Fruit fly (Drosophila melanogaster) whole organism, embryonic: Measurements from ENCODE around the gene CG42749.

Experiments used
- Abd-B ChIP-seq: fragments of 200-800 bp; sonication (Bioruptor generic); optimal IDR thresholded peaks from 2 replicates; lab custom pipeline; 2018; ENCODE audit warnings: missing biosample characterization, mild to moderate bottlenecking, missing genetic modification characterization, moderate library complexity
- Aef1 ChIP-seq: fragments of 200-800 bp; sonication (Bioruptor generic); IDR thresholded peaks from 3 replicates; pipeline ENCODE4 v1.3.6; 2022; ENCODE audit warnings: missing biosample characterization, missing genetic modification characterization
- C15 ChIP-seq: fragments of 200-800 bp; sonication (Bioruptor generic); IDR thresholded peaks from 3 replicates; pipeline ENCODE4 v1.3.6; 2022; ENCODE audit warnings: missing biosample characterization, missing genetic modification characterization
- CG10274 ChIP-seq: fragments of 200-800 bp; sonication (Bioruptor generic); optimal IDR thresholded peaks from 3 replicates; lab custom pipeline; 2017; ENCODE audit warnings: missing biosample characterization, mild to moderate bottlenecking, missing genetic modification characterization
- CG10431 ChIP-seq: fragments of 200-800 bp; sonication (Bioruptor generic); optimal IDR thresholded peaks from 3 replicates; lab custom pipeline; 2018; ENCODE audit warnings: missing biosample characterization, mild to moderate bottlenecking, missing genetic modification characterization
- CG12071 ChIP-seq: fragments of 200-800 bp; sonication (Bioruptor generic); optimal IDR thresholded peaks from 3 replicates; lab custom pipeline; 2018; ENCODE audit warnings: missing biosample characterization, mild to moderate bottlenecking, missing genetic modification characterization
- CG13287 ChIP-seq: fragments of 200-800 bp; sonication (Bioruptor generic); IDR thresholded peaks from 2 replicates; pipeline ENCODE4 v1.3.6; 2022; ENCODE audit warnings: missing biosample characterization, missing genetic modification characterization; ENCODE audit not compliant: partially characterized antibody
- CG13296 ChIP-seq: fragments of 200-800 bp; sonication (Bioruptor generic); optimal IDR thresholded peaks from 3 replicates; lab custom pipeline; 2018; ENCODE audit warnings: missing biosample characterization, mild to moderate bottlenecking, missing genetic modification characterization
- CG17612 ChIP-seq: fragments of 200-800 bp; sonication (Bioruptor generic); IDR thresholded peaks from 2 replicates; pipeline ENCODE4 v1.3.6; 2022; ENCODE audit warnings: missing biosample characterization, missing genetic modification characterization
- CG18764 ChIP-seq: fragments of 200-800 bp; sonication (Bioruptor generic); optimal IDR thresholded peaks from 3 replicates; lab custom pipeline; 2016; ENCODE audit warnings: missing biosample characterization, missing genetic modification characterization
- CG31388 ChIP-seq: fragments of 200-800 bp; sonication (Bioruptor generic); optimal IDR thresholded peaks from 2 replicates; lab custom pipeline; 2016; ENCODE audit warnings: missing biosample characterization, missing genetic modification characterization
- CG34376 ChIP-seq: fragments of 200-800 bp; sonication (Bioruptor generic); optimal IDR thresholded peaks from 2 replicates; lab custom pipeline; 2018; ENCODE audit warnings: missing biosample characterization, mild to moderate bottlenecking, missing genetic modification characterization
- CG4328 ChIP-seq: fragments of 200-800 bp; sonication (Bioruptor generic); optimal IDR thresholded peaks from 3 replicates; lab custom pipeline; 2017; ENCODE audit warnings: missing biosample characterization, missing genetic modification reagents, missing genetic modification characterization
- CG6689 ChIP-seq: fragments of 200-800 bp; sonication (Bioruptor generic); IDR thresholded peaks from 2 replicates; pipeline ENCODE4 v1.3.6; 2022; ENCODE audit warnings: missing biosample characterization, missing genetic modification characterization
- CG8281 ChIP-seq: fragments of 200-800 bp; sonication (Bioruptor generic); optimal IDR thresholded peaks from 2 replicates; lab custom pipeline; 2018; ENCODE audit warnings: missing biosample characterization, mild to moderate bottlenecking, missing genetic modification characterization, moderate library complexity
- Chrac-16 ChIP-seq: fragments of 200-800 bp; sonication (Bioruptor generic); optimal IDR thresholded peaks from 3 replicates; lab custom pipeline; 2016; ENCODE audit warnings: missing biosample characterization, missing genetic modification characterization
- Doc2 ChIP-seq: fragments of 200-800 bp; sonication (Bioruptor generic); IDR thresholded peaks from 2 replicates; pipeline ENCODE4 v1.3.6; 2022; ENCODE audit warnings: missing biosample characterization, missing genetic modification characterization
- Ets65A ChIP-seq: fragments of 200-800 bp; sonication (Bioruptor generic); peaks from one replicate; lab custom pipeline; 2016; ENCODE audit warnings: missing biosample characterization, missing genetic modification characterization
- Ets97D ChIP-seq: fragments of 200-800 bp; sonication (Bioruptor generic); optimal IDR thresholded peaks from 3 replicates; lab custom pipeline; 2016; ENCODE audit warnings: missing biosample characterization, missing genetic modification characterization
- Fer2 ChIP-seq: fragments of 200-800 bp; sonication (Bioruptor generic); optimal IDR thresholded peaks from 2 replicates; lab custom pipeline; 2018; ENCODE audit warnings: missing biosample characterization, mild to moderate bottlenecking, missing genetic modification characterization, moderate library complexity
- H15 ChIP-seq: fragments of 200-800 bp; sonication (Bioruptor generic); IDR thresholded peaks from 3 replicates; pipeline ENCODE4 v1.3.6; 2022; ENCODE audit warnings: missing biosample characterization, missing genetic modification characterization
- Hr39 ChIP-seq: fragments of >200 bp; optimal IDR thresholded peaks from 2 replicates; lab custom pipeline; 2017
- Hsf ChIP-seq: fragments of 200-800 bp; sonication (Bioruptor generic); optimal IDR thresholded peaks from 3 replicates; lab custom pipeline; 2016; ENCODE audit warnings: missing biosample characterization, missing genetic modification characterization
- Pdp1 ChIP-seq, 2 experiments: fragments of 200-800 bp; sonication (Bioruptor generic); optimal IDR thresholded peaks; 3 replicates each; lab custom pipeline; 2016; ENCODE audit warnings: missing biosample characterization in 2 of 2, missing genetic modification characterization in 2 of 2, mild to moderate bottlenecking in 1 of 2, moderate library complexity in 1 of 2
- Stat92E ChIP-seq, 3 experiments: fragments of >200 bp in 2 of 3; fragments of 200-800 bp in 1 of 3; sonication (Bioruptor generic) in 1 of 3; optimal IDR thresholded peaks; 2 replicates each; lab custom pipeline; 2017 to 2019; ENCODE audit warnings: missing biosample characterization in 3 of 3, missing genetic modification characterization in 3 of 3, mild to moderate bottlenecking in 1 of 3, moderate library complexity in 1 of 3
- Usf ChIP-seq: fragments of 200-800 bp; sonication (Bioruptor generic); optimal IDR thresholded peaks from 2 replicates; lab custom pipeline; 2017; ENCODE audit warnings: missing genotype, missing biosample characterization, missing genetic modification characterization
- ac ChIP-seq: fragments of 200-800 bp; sonication (Bioruptor generic); optimal IDR thresholded peaks from 3 replicates; lab custom pipeline; 2017; ENCODE audit warnings: missing biosample characterization, mild to moderate bottlenecking, missing genetic modification characterization
- bcd ChIP-seq: fragments of 200-800 bp; sonication (Bioruptor generic); optimal IDR thresholded peaks from 2 replicates; lab custom pipeline; 2017; ENCODE audit warnings: missing biosample characterization, mild to moderate bottlenecking, missing genetic modification characterization
- cas ChIP-seq: fragments of 200-800 bp; sonication (Bioruptor generic); IDR thresholded peaks from 2 replicates; pipeline ENCODE4 v1.3.6; 2022; ENCODE audit warnings: missing biosample characterization, missing genetic modification characterization
- da ChIP-seq: fragments of 200-800 bp; sonication (Bioruptor generic); optimal IDR thresholded peaks from 2 replicates; lab custom pipeline; 2016; ENCODE audit warnings: missing biosample characterization, missing genetic modification characterization
- en ChIP-seq: fragments of 200-800 bp; sonication (Bioruptor generic); optimal IDR thresholded peaks from 2 replicates; lab custom pipeline; 2016; ENCODE audit warnings: missing biosample characterization, missing genetic modification characterization
- ftz-f1 ChIP-seq: fragments of 200-800 bp; sonication (Bioruptor generic); optimal IDR thresholded peaks from 2 replicates; lab custom pipeline; 2016; ENCODE audit warnings: missing biosample characterization, missing genetic modification characterization
- gcm ChIP-seq: fragments of 200-800 bp; sonication (Bioruptor generic); optimal IDR thresholded peaks from 2 replicates; lab custom pipeline; 2019; ENCODE audit warnings: missing biosample characterization, mild to moderate bottlenecking, missing genetic modification characterization, moderate library complexity
- gem ChIP-seq: fragments of 200-800 bp; sonication (Bioruptor generic); optimal IDR thresholded peaks from 2 replicates; lab custom pipeline; 2019; ENCODE audit warnings: missing biosample characterization, mild to moderate bottlenecking, missing genetic modification characterization, moderate library complexity
- grau ChIP-seq: fragments of 200-800 bp; optimal IDR thresholded peaks from 3 replicates; lab custom pipeline; 2019; ENCODE audit warnings: missing biosample characterization, mild to moderate bottlenecking, missing genetic modification characterization, moderate library complexity
- gsb-n ChIP-seq: fragments of 200-800 bp; sonication (Bioruptor generic); optimal IDR thresholded peaks from 3 replicates; lab custom pipeline; 2018; ENCODE audit warnings: missing biosample characterization, mild to moderate bottlenecking, missing genetic modification characterization
- knrl ChIP-seq: fragments of 200-800 bp; sonication (Bioruptor generic); IDR thresholded peaks from 3 replicates; pipeline ENCODE4 v1.3.6; 2022; ENCODE audit warnings: missing biosample characterization, missing genetic modification characterization; ENCODE audit not compliant: partially characterized antibody
- lilli ChIP-seq: fragments of 200-800 bp; sonication (Bioruptor generic); optimal IDR thresholded peaks from 3 replicates; lab custom pipeline; 2016; ENCODE audit warnings: missing biosample characterization, missing genetic modification characterization
- mld ChIP-seq: fragments of 200-800 bp; sonication (Bioruptor generic); IDR thresholded peaks from 3 replicates; pipeline ENCODE4 v1.3.6; 2022; ENCODE audit warnings: missing biosample characterization, missing genetic modification characterization; ENCODE audit not compliant: partially characterized antibody
- nau ChIP-seq: fragments of 200-800 bp; sonication (Bioruptor generic); optimal IDR thresholded peaks from 3 replicates; lab custom pipeline; 2017; ENCODE audit warnings: missing biosample characterization, mild to moderate bottlenecking, missing genetic modification characterization, missing genetic modification reagents
- peb ChIP-seq: fragments of 200-800 bp; sonication (Bioruptor generic); IDR thresholded peaks from 2 replicates; pipeline ENCODE4 v1.3.6; 2022; ENCODE audit warnings: missing biosample characterization, missing genetic modification characterization
- pum ChIP-seq: fragments of 200-800 bp; sonication (Bioruptor generic); optimal IDR thresholded peaks from 2 replicates; lab custom pipeline; 2016; ENCODE audit warnings: missing biosample characterization, missing genetic modification characterization
- row ChIP-seq: fragments of 200-800 bp; sonication (Bioruptor generic); IDR thresholded peaks from 3 replicates; pipeline ENCODE4 v1.3.6; 2022; ENCODE audit warnings: missing biosample characterization, missing genetic modification characterization
- sc ChIP-seq, 3 experiments: fragments of >200 bp in 2 of 3; fragments of 200-800 bp in 1 of 3; sonication (Bioruptor generic) in 1 of 3; optimal IDR thresholded peaks; 2 replicates in 2 of 3; 3 replicates in 1 of 3; lab custom pipeline; 2017; ENCODE audit warnings: mild to moderate bottlenecking in 1 of 3, missing biosample characterization in 1 of 3, missing genetic modification characterization in 1 of 3, missing genetic modification reagents in 1 of 3
- schlank ChIP-seq: fragments of 200-800 bp; sonication (Bioruptor generic); optimal IDR thresholded peaks from 2 replicates; lab custom pipeline; 2018; ENCODE audit warnings: missing biosample characterization, mild to moderate bottlenecking, missing genetic modification characterization
- seq ChIP-seq: fragments of 200-800 bp; sonication (Bioruptor generic); IDR thresholded peaks from 2 replicates; pipeline ENCODE4 v1.3.6; 2022; ENCODE audit warnings: missing biosample characterization, missing genetic modification characterization
- sim ChIP-seq: fragments of 200-800 bp; sonication (Bioruptor generic); IDR thresholded peaks from 2 replicates; pipeline ENCODE4 v1.3.6; 2022; ENCODE audit warnings: missing biosample characterization, missing genetic modification characterization
- slou ChIP-seq: fragments of 200-800 bp; sonication (Bioruptor generic); optimal IDR thresholded peaks from 3 replicates; lab custom pipeline; 2016; ENCODE audit warnings: missing biosample characterization, missing genetic modification characterization
- ssp ChIP-seq: fragments of 200-800 bp; sonication (Bioruptor generic); IDR thresholded peaks from 2 replicates; pipeline ENCODE4 v1.3.6; 2022; ENCODE audit warnings: missing biosample characterization, missing genetic modification characterization
- tin ChIP-seq: fragments of 200-800 bp; sonication (Bioruptor generic); optimal IDR thresholded peaks from 3 replicates; lab custom pipeline; 2016; ENCODE audit warnings: missing biosample characterization, missing genetic modification characterization

Gene CG42749

DNA sequence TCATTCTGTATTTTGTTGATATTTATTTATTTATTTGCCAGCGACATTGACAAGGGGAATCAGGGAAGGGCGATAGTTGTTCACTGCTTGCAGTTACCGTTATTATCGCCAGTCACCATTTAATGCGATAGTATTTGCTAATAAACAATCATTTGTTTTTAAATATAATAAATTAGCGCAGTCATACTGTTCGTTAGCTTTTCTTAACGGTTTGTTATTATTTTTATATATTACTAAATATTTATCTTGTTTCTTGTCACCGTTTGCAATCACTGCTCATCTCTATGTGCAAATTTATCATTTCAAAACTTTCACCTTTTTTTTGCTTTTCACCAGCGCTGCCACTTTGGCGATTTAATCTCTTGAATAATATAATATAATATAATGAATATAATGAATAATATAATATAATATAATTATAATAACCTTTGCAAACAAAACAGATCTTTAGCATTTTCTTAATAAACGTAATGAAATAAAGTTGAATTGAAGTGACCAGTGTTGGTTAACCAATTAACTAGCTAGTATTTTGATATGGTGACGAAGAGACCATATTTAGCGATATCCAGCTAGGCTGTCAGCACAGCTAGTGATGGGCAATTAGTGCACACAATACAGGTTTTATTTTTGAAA is 33.5 kb downstream of the CG42749 start, which contains the start of the genes CG3309 and XRCC1 (continued):
- TF ChIP-seq H15 (GFP tag; lab: Robert Waterston, UW), result peak; percentile 54; the same call in 1 of the 3 replicates
- no peak for TF ChIP-seq CG13296 (GFP tag; lab: Kevin White, UChicago)
- TF ChIP-seq ssp, result peak; percentile 48; the same call in 1 of the 2 replicates
- peak; percentile 17 for TF ChIP-seq tin (GFP tag; lab: Kevin White, UChicago)
- no peak for TF ChIP-seq da (GFP tag; lab: Kevin White, UChicago)
- TF ChIP-seq CG10274 (GFP tag; lab: Kevin White, UChicago), result no peak
- TF ChIP-seq grau (tag; lab: Kevin White, UChicago), result peak; percentile 62
- peak; percentile 68 for TF ChIP-seq CG6689 (GFP tag; lab: Robert Waterston, UW)
- TF ChIP-seq Chrac-16, result peak; percentile 13
- TF ChIP-seq cas, result no peak
- TF ChIP-seq Abd-B (GFP tag; lab: Kevin White, UChicago), result peak; percentile 34
- peak; percentile 7 for TF ChIP-seq CG34376
- TF ChIP-seq ac (GFP tag; lab: Kevin White, UChicago), result no peak
- peak; percentile 54 for TF ChIP-seq lilli (GFP tag; lab: Kevin White, UChicago)
- TF ChIP-seq seq (GFP tag; lab: Robert Waterston, UW), result 0 out of 2 replicates have a peak, but pooled peaks have one; percentile 49
- TF ChIP-seq slou (GFP tag; lab: Kevin White, UChicago), result no peak
- no peak for TF ChIP-seq CG31388 (GFP tag; lab: Kevin White, UChicago)
- no peak for TF ChIP-seq Ets97D (GFP tag; lab: Kevin White, UChicago)
- no peak for TF ChIP-seq CG10431 (GFP tag; lab: Kevin White, UChicago)
- TF ChIP-seq Ets65A (GFP tag; lab: Kevin White, UChicago), result peak; percentile 87
- no peak for TF ChIP-seq Doc2 (GFP tag; lab: Robert Waterston, UW)
- TF ChIP-seq sim (GFP tag; lab: Robert Waterston, UW), result no peak
- TF ChIP-seq gem (tag; lab: Kevin White, UChicago), result peak; percentile 72
- TF ChIP-seq CG12071 (GFP tag; lab: Kevin White, UChicago), result no peak
- TF ChIP-seq gcm (GFP tag; lab: Kevin White, UChicago), result peak; percentile 7
- TF ChIP-seq CG18764 (GFP tag; lab: Kevin White, UChicago), result no peak
- TF ChIP-seq ftz-f1, result no peak
- no peak for TF ChIP-seq Stat92E (GFP tag; optimal IDR thresholded peaks at IDR 0.05; lab: Kevin White, UChicago)
- no peak for TF ChIP-seq pum (GFP tag; lab: Kevin White, UChicago)
- peak; percentile 28; the same call in 1 of the 3 replicates for TF ChIP-seq C15 (GFP tag; lab: Robert Waterston, UW)
- peak; percentile 64; the same call in 2 of the 3 replicates for TF ChIP-seq mld
- TF ChIP-seq CG17612 (GFP tag; lab: Robert Waterston, UW), result no peak
- peak; percentile 36 for TF ChIP-seq gsb-n (tag; lab: Kevin White, UChicago)
- no peak for TF ChIP-seq sc (optimal IDR thresholded peaks at IDR 0.05; lab: Kevin White, UChicago)
- TF ChIP-seq sc (GFP tag; optimal IDR thresholded peaks at IDR 0.05; lab: Kevin White, UChicago), result no peak
- TF ChIP-seq Hsf, result peak; percentile 47
- TF ChIP-seq knrl (GFP tag; lab: Robert Waterston, UW), result peak; percentile 91
- TF ChIP-seq en (GFP tag; lab: Kevin White, UChicago), result no peak
- TF ChIP-seq CG13287 (GFP tag; lab: Robert Waterston, UW), result peak; percentile 86
- TF ChIP-seq row (GFP tag; lab: Robert Waterston, UW), result peak; percentile 93
- TF ChIP-seq Aef1, result peak; percentile 66; the same call in 2 of the 3 replicates
- TF ChIP-seq Fer2 (tag; lab: Kevin White, UChicago), result peak; percentile 4
- TF ChIP-seq CG8281, result no peak
- peak in 1 of 2 experiments; percentile 15 for TF ChIP-seq Pdp1 (GFP tag; optimal IDR thresholded peaks at IDR 0.05; lab: Kevin White, UChicago)
- TF ChIP-seq peb (GFP tag; lab: Robert Waterston, UW), result peak; percentile 27; the same call in 1 of the 2 replicates
- TF ChIP-seq nau (GFP tag; lab: Kevin White, UChicago), result no peak
- TF ChIP-seq Hr39, result no peak
- no peak for TF ChIP-seq schlank
- peak; percentile 47 for TF ChIP-seq bcd (GFP tag; lab: Kevin White, UChicago)
- no peak for TF ChIP-seq CG4328 (GFP tag; lab: Kevin White, UChicago)
- no peak for TF ChIP-seq Usf
